Fruit fly (Drosophila melanogaster) whole organism, embryonic: ENCODE measurements around the gene Obp84a.

Source experiments
- CG10654 ChIP-seq: fragments of 200-800 bp; sonication (Bioruptor generic); optimal IDR thresholded peaks from 2 replicates; lab custom pipeline; 2016; ENCODE audit warnings: missing biosample characterization, missing genetic modification characterization
- CG11093 ChIP-seq: fragments of 200-800 bp; sonication (Bioruptor generic); IDR thresholded peaks from 3 replicates; pipeline ENCODE4 v1.3.6; 2022; ENCODE audit warnings: missing biosample characterization, missing genetic modification characterization
- CG13287 ChIP-seq: fragments of 200-800 bp; sonication (Bioruptor generic); IDR thresholded peaks from 2 replicates; pipeline ENCODE4 v1.3.6; 2022; ENCODE audit warnings: missing biosample characterization, missing genetic modification characterization; ENCODE audit not compliant: partially characterized antibody
- CG14014 ChIP-seq: fragments of 200-800 bp; sonication (Bioruptor generic); IDR thresholded peaks from 2 replicates; pipeline ENCODE4 v1.3.6; 2022; ENCODE audit warnings: missing biosample characterization, missing genetic modification characterization
- CG15696 ChIP-seq: fragments of 200-800 bp; sonication (Bioruptor generic); optimal IDR thresholded peaks from 2 replicates; lab custom pipeline; 2019; ENCODE audit warnings: missing biosample characterization, mild to moderate bottlenecking, missing genetic modification characterization, moderate library complexity
- CG2120 ChIP-seq: fragments of 200-800 bp; sonication (Bioruptor generic); optimal IDR thresholded peaks from 3 replicates; lab custom pipeline; 2016; ENCODE audit warnings: missing biosample characterization, missing genetic modification characterization
- CG2712 ChIP-seq: fragments of 200-800 bp; optimal IDR thresholded peaks from 3 replicates; lab custom pipeline; 2019; ENCODE audit warnings: missing biosample characterization, mild to moderate bottlenecking, missing genetic modification characterization, moderate library complexity
- Doc3 ChIP-seq: fragments of 200-800 bp; sonication (Bioruptor generic); IDR thresholded peaks from 3 replicates; pipeline ENCODE4 v1.3.6; 2022; ENCODE audit warnings: missing biosample characterization, missing genetic modification characterization; ENCODE audit not compliant: partially characterized antibody
- ewg ChIP-seq: fragments of 200-800 bp; sonication (Bioruptor generic); optimal IDR thresholded peaks from 3 replicates; lab custom pipeline; 2017; ENCODE audit warnings: mild to moderate bottlenecking, missing biosample characterization, missing genetic modification reagents, missing genetic modification characterization
- usp ChIP-seq: fragments of >200 bp; optimal IDR thresholded peaks from 2 replicates; lab custom pipeline; 2017; ENCODE audit warnings: missing biosample characterization, missing genetic modification characterization
- zfh1 ChIP-seq: fragments of 200-800 bp; sonication (Bioruptor generic); IDR thresholded peaks from 3 replicates; pipeline ENCODE4 v1.3.6; 2022; ENCODE audit warnings: missing biosample characterization, missing genetic modification characterization

- TF ChIP-seq CG11093 (no peak), CG2120 (GFP tag; lab: Kevin White, UChicago) (no peak), CG13287 (GFP tag; lab: Robert Waterston, UW) (no peak), CG15696 (tag; lab: Kevin White, UChicago) (no peak), ewg (no peak), CG2712 (tag; lab: Kevin White, UChicago) (no peak), zfh1 (GFP tag; lab: Robert Waterston, UW) (no peak), CG10654 (GFP tag; lab: Kevin White, UChicago) (no peak), CG14014 (GFP tag; lab: Robert Waterston, UW) (no peak), Doc3 (GFP tag; lab: Robert Waterston, UW) (no peak), usp (GFP tag; lab: Kevin White, UChicago) (no peak)
Measured at dm6 chr3R:7274973-7275525, 23.3 kb upstream of the Obp84a start.
